Fruit fly (Drosophila melanogaster): ENCODE results near the gene Actn3.

The Actn3 gene

dm6 chr3R:17008018-17008674 is 30.6 kb upstream of the Actn3 start, which contains the start of gene CG8907:
TSS of gene CG8907 (plus strand) at chr3R:17008269.
- no peak for TF ChIP-seq CG8159 (tag; optimal IDR thresholded peaks at IDR 0.05)
- no peak for TF ChIP-seq CG14655 (GFP tag; optimal IDR thresholded peaks at IDR 0.05)
- no peak for TF ChIP-seq Pif1A (GFP tag; optimal IDR thresholded peaks at IDR 0.05)
- TF ChIP-seq CG9948 (tag; optimal IDR thresholded peaks at IDR 0.05) = no peak
- no peak for TF ChIP-seq D1 (tag; optimal IDR thresholded peaks at IDR 0.05)
- TF ChIP-seq gl (tag; optimal IDR thresholded peaks at IDR 0.05) = no peak
- no peak for TF ChIP-seq rn (GFP tag; IDR thresholded peaks at IDR 0.05)
- TF ChIP-seq EcR (GFP tag; optimal IDR thresholded peaks at IDR 0.05) = peak; percentile 31

- TF ChIP-seq CG9948 (tag; optimal IDR thresholded peaks at IDR 0.05) (no peak), rn (GFP tag; IDR thresholded peaks at IDR 0.05) (no peak), fd96Ca (GFP tag; IDR thresholded peaks at IDR 0.05) (no peak), D1 (tag; optimal IDR thresholded peaks at IDR 0.05) (no peak), Pif1A (GFP tag; optimal IDR thresholded peaks at IDR 0.05) (no peak), CG15710 (tag; optimal IDR thresholded peaks at IDR 0.05) (no peak), CG14655 (GFP tag; optimal IDR thresholded peaks at IDR 0.05) (no peak), CG34367 (tag; optimal IDR thresholded peaks at IDR 0.05) (no peak), CG8301 (tag; optimal IDR thresholded peaks at IDR 0.05) (no peak), CG17806 (tag; optimal IDR thresholded peaks at IDR 0.05) (no peak), CG32121 (GFP tag; IDR thresholded peaks at IDR 0.05) (no peak), Ets98B (GFP tag; IDR thresholded peaks at IDR 0.05) (no peak), Pif1B (GFP tag; optimal IDR thresholded peaks at IDR 0.05) (no peak), CG4496 (GFP tag; IDR thresholded peaks at IDR 0.05) (no peak), CG12605 (GFP tag; IDR thresholded peaks at IDR 0.05) (no peak)
Observed at dm6 chr3R:17007336-17007735, 29.7 kb upstream of the Actn3 start.

dm6 chr3R:17003468-17003867 is 25.9 kb upstream of the Actn3 start:
- TF ChIP-seq Ets98B (GFP tag; IDR thresholded peaks at IDR 0.05) = no peak
- TF ChIP-seq CG9948 (tag; optimal IDR thresholded peaks at IDR 0.05) = no peak
- TF ChIP-seq gl (tag; optimal IDR thresholded peaks at IDR 0.05) = no peak
- no peak for TF ChIP-seq CG8159 (tag; optimal IDR thresholded peaks at IDR 0.05)
- TF ChIP-seq CG15710 (tag; optimal IDR thresholded peaks at IDR 0.05) = no peak
- no peak for TF ChIP-seq Pif1B (GFP tag; optimal IDR thresholded peaks at IDR 0.05)
- TF ChIP-seq CG8301 (tag; optimal IDR thresholded peaks at IDR 0.05) = no peak
- no peak for TF ChIP-seq rn (GFP tag; IDR thresholded peaks at IDR 0.05)
- no peak for TF ChIP-seq CG32121 (GFP tag; IDR thresholded peaks at IDR 0.05)

- TF ChIP-seq CG8159 (tag; optimal IDR thresholded peaks at IDR 0.05) (peak; percentile 37), CG4496 (GFP tag; IDR thresholded peaks at IDR 0.05) (0 out of 3 replicates have a peak, but pooled peaks have one; percentile 8), gl (tag; optimal IDR thresholded peaks at IDR 0.05) (peak; percentile 35), CG12605 (GFP tag; IDR thresholded peaks at IDR 0.05) (no peak), CG9948 (tag; optimal IDR thresholded peaks at IDR 0.05) (no peak), CG14655 (GFP tag; optimal IDR thresholded peaks at IDR 0.05) (no peak), Ets98B (GFP tag; IDR thresholded peaks at IDR 0.05) (no peak), CG34367 (tag; optimal IDR thresholded peaks at IDR 0.05) (no peak), EcR (GFP tag; optimal IDR thresholded peaks at IDR 0.05) (peak; percentile 82)
Observed at dm6 chr3R:17002218-17003110, 24.9 kb upstream of the Actn3 start, which contains the start of the genes Sf3a1 and Irc. TSS of gene Sf3a1 (minus strand) at chr3R:17002355. TSS of gene Irc (plus strand) at chr3R:17002875.

dm6 chr3R:16996059-16996959 is 18.7 kb upstream of the Actn3 start, which contains the start of the genes EMC2A and CG3534:
TSS of gene EMC2A (minus strand) at chr3R:16996071.
TSS of gene CG3534 (plus strand) at chr3R:16996446.
- TF ChIP-seq CG8159 (tag; optimal IDR thresholded peaks at IDR 0.05) (peak; percentile 26), CG4496 (GFP tag; IDR thresholded peaks at IDR 0.05) (0 out of 3 replicates have a peak, but pooled peaks have one; percentile 9), Pif1B (GFP tag; optimal IDR thresholded peaks at IDR 0.05) (no peak), EcR (GFP tag; optimal IDR thresholded peaks at IDR 0.05) (no peak), Snoo (tag; optimal IDR thresholded peaks at IDR 0.05) (peak; percentile 26), Ets98B (GFP tag; IDR thresholded peaks at IDR 0.05) (no peak), CG13204 (GFP tag; optimal IDR thresholded peaks at IDR 0.05) (no peak), CG8301 (tag; optimal IDR thresholded peaks at IDR 0.05) (no peak), rn (GFP tag; IDR thresholded peaks at IDR 0.05) (no peak), fd96Ca (GFP tag; IDR thresholded peaks at IDR 0.05) (no peak), D1 (tag; optimal IDR thresholded peaks at IDR 0.05) (no peak), CG34367 (tag; optimal IDR thresholded peaks at IDR 0.05) (no peak), CG17806 (tag; optimal IDR thresholded peaks at IDR 0.05) (no peak), Pif1A (GFP tag; optimal IDR thresholded peaks at IDR 0.05) (no peak), CG9948 (tag; optimal IDR thresholded peaks at IDR 0.05) (peak; percentile 3), CG14655 (GFP tag; optimal IDR thresholded peaks at IDR 0.05) (no peak), gl (tag; optimal IDR thresholded peaks at IDR 0.05) (no peak), CG15710 (tag; optimal IDR thresholded peaks at IDR 0.05) (no peak), CG12605 (GFP tag; IDR thresholded peaks at IDR 0.05) (no peak), CG32121 (GFP tag; IDR thresholded peaks at IDR 0.05) (no peak), CG10348 (GFP tag; IDR thresholded peaks at IDR 0.05) (no peak)

Data from whole organism, pupa.